Fruit fly (Drosophila melanogaster) whole organism, embryonic: ENCODE measurements around the gene CG8851.

Source experiments
- CG31365 ChIP-seq: fragments of 200-800 bp; sonication (Bioruptor generic); optimal IDR thresholded peaks from 2 replicates; lab custom pipeline; 2018; ENCODE audit warnings: missing biosample characterization, mild to moderate bottlenecking, missing genetic modification characterization
- Dfd ChIP-seq, 2 experiments: fragments of >200 bp; optimal IDR thresholded peaks; 2 replicates each; lab custom pipeline; 2017; ENCODE audit warnings: missing biosample characterization in 2 of 2, missing genetic modification characterization in 2 of 2
- eyg ChIP-seq: fragments of 200-800 bp; sonication (Bioruptor generic); optimal IDR thresholded peaks from 3 replicates; lab custom pipeline; 2016; ENCODE audit warnings: missing biosample characterization, missing genetic modification characterization

DNA sequence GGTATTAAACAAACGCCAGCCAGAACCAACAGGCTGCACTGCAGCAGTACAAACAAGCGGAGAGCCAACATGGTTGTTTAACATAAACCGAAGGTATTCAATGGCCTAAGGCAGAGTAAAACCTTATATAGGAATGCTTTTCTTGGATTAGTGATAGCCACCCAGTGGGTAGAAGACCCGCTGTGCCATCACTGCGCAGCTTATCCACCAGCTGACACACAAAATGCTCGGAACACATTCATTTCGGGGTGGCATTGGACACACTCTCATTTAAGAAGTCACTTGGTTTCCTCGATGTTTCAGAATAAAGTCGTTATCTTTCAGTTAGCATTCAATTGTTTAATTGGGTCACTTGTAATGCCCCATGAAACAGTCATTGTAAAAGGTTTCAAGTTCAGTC lies 9.5 kb upstream of the CG8851 start, which contains the start of gene CG31954:
- no peak for TF ChIP-seq Dfd (GFP tag; optimal IDR thresholded peaks at IDR 0.05; lab: Kevin White, UChicago)
- no peak for TF ChIP-seq eyg (GFP tag; lab: Kevin White, UChicago)
- TF ChIP-seq CG31365 = no peak
